Worm (Caenorhabditis elegans) whole organism, young adult: ENCODE data around the gene aipl-1.

ENCODE experiments used
- B0261.1 ChIP-seq: sonication (generic microtip); optimal IDR thresholded peaks from 2 replicates; lab custom pipeline; 2016; ENCODE audit warnings: mild to moderate bottlenecking, missing genetic modification characterization, moderate library complexity, missing compliant biosample characterization
- D2030.7 ChIP-seq: fragments of 200-800 bp; sonication (Bioruptor generic); IDR thresholded peaks from 2 replicates; pipeline ENCODE4 v1.3.6; 2022; ENCODE audit warnings: missing genetic modification reagents, missing genetic modification characterization, missing compliant biosample characterization
- F22D6.2 ChIP-seq: sonication (generic microtip); optimal IDR thresholded peaks from 2 replicates; lab custom pipeline; 2016; ENCODE audit warnings: mild to moderate bottlenecking, missing genetic modification characterization, missing compliant biosample characterization
- F37B4.10 ChIP-seq: fragments of 200-800 bp; sonication (Bioruptor generic); IDR thresholded peaks from 2 replicates; pipeline ENCODE4 v1.3.6; 2022; ENCODE audit warnings: missing genetic modification characterization, missing compliant biosample characterization
- F39B2.1 ChIP-seq: fragments of 200-800 bp; sonication (Bioruptor generic); IDR thresholded peaks from 2 replicates; pipeline ENCODE4 v1.3.6; 2022; ENCODE audit warnings: missing genetic modification reagents, missing genetic modification characterization, missing compliant biosample characterization
- F52B5.7 ChIP-seq: sonication (generic microtip); optimal IDR thresholded peaks from 2 replicates; lab custom pipeline; 2016; ENCODE audit warnings: mild to moderate bottlenecking, missing genetic modification characterization, missing compliant biosample characterization
- F55B11.4 ChIP-seq: sonication (generic microtip); optimal IDR thresholded peaks from 2 replicates; lab custom pipeline; 2016; ENCODE audit warnings: missing compliant biosample characterization, missing genetic modification characterization, borderline replicate concordance; ENCODE audit not compliant: insufficient read depth
- F57A8.1 ChIP-seq: fragments of 200-800 bp; sonication (Bioruptor generic); optimal IDR thresholded peaks from 2 replicates; lab custom pipeline; 2018; ENCODE audit warnings: mild to moderate bottlenecking, missing genetic modification characterization, moderate library complexity, missing compliant biosample characterization
- K12H6.12 ChIP-seq: fragments of 200-800 bp; sonication (Bioruptor generic); optimal IDR thresholded peaks from 2 replicates; lab custom pipeline; 2018; ENCODE audit warnings: mild to moderate bottlenecking, missing genetic modification characterization, missing compliant biosample characterization
- T26A5.8 ChIP-seq: sonication (generic microtip); optimal IDR thresholded peaks from 2 replicates; lab custom pipeline; 2016; ENCODE audit warnings: missing genetic modification characterization, missing compliant biosample characterization
- Y53F4B.3 ChIP-seq: fragments of 200-800 bp; sonication (Bioruptor generic); IDR thresholded peaks from 2 replicates; pipeline ENCODE4 v1.3.6; 2022; ENCODE audit warnings: missing genetic modification reagents, missing genetic modification characterization, missing compliant biosample characterization
- Y67H2A.10 ChIP-seq: fragments of 200-800 bp; sonication (Bioruptor generic); conservative IDR thresholded peaks from 2 replicates; pipeline ENCODE4 v1.3.6; 2022; ENCODE audit warnings: missing genetic modification reagents, missing genetic modification characterization, missing compliant biosample characterization
- ZK185.1 ChIP-seq: sonication (generic microtip); optimal IDR thresholded peaks from 2 replicates; lab custom pipeline; 2016; ENCODE audit warnings: mild to moderate bottlenecking, missing genetic modification characterization, missing compliant biosample characterization; ENCODE audit not compliant: poor library complexity, severe bottlenecking
- athp-1 ChIP-seq: sonication (generic microtip); optimal IDR thresholded peaks from 2 replicates; lab custom pipeline; 2017; ENCODE audit warnings: mild to moderate bottlenecking, missing genetic modification characterization, missing compliant biosample characterization
- attf-3 ChIP-seq: fragments of 200-800 bp; sonication (Bioruptor generic); conservative IDR thresholded peaks from 2 replicates; pipeline ENCODE4 v1.3.6; 2022; ENCODE audit warnings: missing genetic modification reagents, missing genetic modification characterization, missing compliant biosample characterization
- attf-6 ChIP-seq: fragments of 200-800 bp; sonication (Bioruptor generic); IDR thresholded peaks from 2 replicates; pipeline ENCODE4 v1.3.6; 2022; ENCODE audit warnings: missing genetic modification reagents, missing genetic modification characterization, missing compliant biosample characterization
- ccch-3 ChIP-seq: fragments of 200-800 bp; sonication (Bioruptor generic); optimal IDR thresholded peaks from 2 replicates; lab custom pipeline; 2018; ENCODE audit warnings: mild to moderate bottlenecking, missing genetic modification characterization, missing compliant biosample characterization
- cebp-2 ChIP-seq: fragments of 200-800 bp; sonication (Bioruptor generic); IDR thresholded peaks from 2 replicates; pipeline ENCODE4 v1.3.6; 2022; ENCODE audit warnings: missing genetic modification characterization, missing compliant biosample characterization
- ceh-40 ChIP-seq: fragments of 200-800 bp; sonication (Bioruptor generic); IDR thresholded peaks from 2 replicates; pipeline ENCODE4 v1.3.6; 2022; ENCODE audit warnings: missing genetic modification characterization, missing compliant biosample characterization
- ceh-91 ChIP-seq: fragments of 200-800 bp; sonication (Bioruptor generic); IDR thresholded peaks from 2 replicates; pipeline ENCODE4 v1.3.6; 2022; ENCODE audit warnings: missing genetic modification reagents, missing genetic modification characterization, missing compliant biosample characterization
- chd-7 ChIP-seq: sonication (generic microtip); optimal IDR thresholded peaks from 2 replicates; lab custom pipeline; 2016; ENCODE audit warnings: mild to moderate bottlenecking, missing genetic modification characterization, moderate library complexity, missing compliant biosample characterization
- dpl-1 ChIP-seq: fragments of 150-350 bp; optimal IDR thresholded peaks from 2 replicates; lab custom pipeline; 2014; ENCODE audit warnings: missing biosample characterization, missing genetic modification reagents, missing genetic modification characterization
- egl-18 ChIP-seq: fragments of 200-800 bp; sonication (Bioruptor generic); IDR thresholded peaks from 2 replicates; pipeline ENCODE4 v1.3.6; 2022; ENCODE audit warnings: missing genetic modification reagents, missing genetic modification characterization, missing compliant biosample characterization
- egrh-3 ChIP-seq: fragments of 200-800 bp; sonication (Bioruptor generic); IDR thresholded peaks from 2 replicates; pipeline ENCODE4 v1.3.6; 2022; ENCODE audit warnings: missing genetic modification reagents, missing genetic modification characterization, missing compliant biosample characterization
- gei-17 ChIP-seq: fragments of 200-800 bp; sonication (Bioruptor generic); optimal IDR thresholded peaks from 2 replicates; lab custom pipeline; 2018; ENCODE audit warnings: mild to moderate bottlenecking, missing genetic modification characterization, missing compliant biosample characterization
- him-1 ChIP-seq: sonication (generic microtip); optimal IDR thresholded peaks from 2 replicates; lab custom pipeline; 2016; ENCODE audit warnings: missing genotype, missing genetic modification reagents, missing genetic modification characterization, missing compliant biosample characterization
- hlh-26 ChIP-seq: fragments of 200-800 bp; sonication (Bioruptor generic); conservative IDR thresholded peaks from 2 replicates; pipeline ENCODE4 v1.3.6; 2022; ENCODE audit warnings: missing genetic modification reagents, missing genetic modification characterization, missing compliant biosample characterization
- hmg-20 ChIP-seq: fragments of 200-800 bp; sonication (Bioruptor generic); IDR thresholded peaks from 2 replicates; pipeline ENCODE4 v1.3.6; 2022; ENCODE audit warnings: missing genetic modification reagents, missing genetic modification characterization, missing compliant biosample characterization
- lag-1 ChIP-seq: fragments of 200-800 bp; sonication (Bioruptor generic); IDR thresholded peaks from 2 replicates; pipeline ENCODE4 v1.3.6; 2022; ENCODE audit warnings: missing genetic modification reagents, missing genetic modification characterization, missing compliant biosample characterization
- lin-40 ChIP-seq: sonication (generic microtip); optimal IDR thresholded peaks from 2 replicates; lab custom pipeline; 2016; ENCODE audit warnings: missing genetic modification characterization, mild to moderate bottlenecking, missing compliant biosample characterization, missing genotype, missing genetic modification reagents
- lin-54 ChIP-seq: fragments of 200-800 bp; sonication (Bioruptor generic); optimal IDR thresholded peaks from 2 replicates; lab custom pipeline; 2018; ENCODE audit warnings: mild to moderate bottlenecking, missing genetic modification characterization, missing compliant biosample characterization
- madf-6 ChIP-seq: fragments of 200-800 bp; sonication (Bioruptor generic); IDR thresholded peaks from 2 replicates; pipeline ENCODE4 v1.3.6; 2022; ENCODE audit warnings: missing genetic modification reagents, missing genetic modification characterization, missing compliant biosample characterization
- mel-28 ChIP-seq: sonication (generic microtip); optimal IDR thresholded peaks from 2 replicates; lab custom pipeline; 2016; ENCODE audit warnings: borderline replicate concordance, mild to moderate bottlenecking, missing genetic modification characterization, missing compliant biosample characterization
- nfya-1 ChIP-seq: sonication (generic microtip); optimal IDR thresholded peaks from 2 replicates; lab custom pipeline; 2017; ENCODE audit warnings: antibody characterized with exemption, missing compliant biosample characterization, missing genetic modification characterization, borderline replicate concordance; ENCODE audit not compliant: insufficient read depth
- nhr-179 ChIP-seq: sonication (generic microtip); optimal IDR thresholded peaks from 2 replicates; lab custom pipeline; 2016; ENCODE audit warnings: mild to moderate bottlenecking, missing genetic modification characterization, missing compliant biosample characterization
- nhr-27 ChIP-seq: fragments of 200-800 bp; sonication (Bioruptor generic); optimal IDR thresholded peaks from 2 replicates; lab custom pipeline; 2018; ENCODE audit warnings: mild to moderate bottlenecking, missing genetic modification characterization, moderate library complexity, missing compliant biosample characterization
- sdz-38 ChIP-seq: sonication (generic microtip); optimal IDR thresholded peaks from 2 replicates; lab custom pipeline; 2016; ENCODE audit warnings: missing genotype, missing genetic modification characterization, missing compliant biosample characterization
- snpc-4 ChIP-seq, 5 experiments: fragments of 150-350 bp in 1 of 5; sonication (generic microtip) in 4 of 5; optimal IDR thresholded peaks; 2 replicates each; lab custom pipeline; 2014 to 2018; ENCODE audit warnings: missing genetic modification characterization in 5 of 5, missing biosample characterization in 3 of 5, antibody characterized with exemption in 2 of 5, mild to moderate bottlenecking in 2 of 5, missing compliant biosample characterization in 2 of 5, missing genotype in 2 of 5, moderate library complexity in 2 of 5, missing genetic modification reagents in 1 of 5
- sptf-2 ChIP-seq: fragments of 200-800 bp; sonication (Bioruptor generic); optimal IDR thresholded peaks from 2 replicates; lab custom pipeline; 2018; ENCODE audit warnings: mild to moderate bottlenecking, missing genetic modification characterization, missing compliant biosample characterization
- tbx-9 ChIP-seq: sonication (generic microtip); optimal IDR thresholded peaks from 2 replicates; lab custom pipeline; 2016; ENCODE audit warnings: borderline replicate concordance, missing genetic modification characterization, inconsistent platforms, missing compliant biosample characterization
- tlf-1 ChIP-seq: fragments of 200-800 bp; sonication (Bioruptor generic); optimal IDR thresholded peaks from 2 replicates; lab custom pipeline; 2018; ENCODE audit warnings: mild to moderate bottlenecking, missing genetic modification characterization, missing compliant biosample characterization
- unc-62 ChIP-seq: fragments of 150-350 bp; optimal IDR thresholded peaks from 2 replicates; lab custom pipeline; 2014; ENCODE audit warnings: missing biosample characterization, missing genetic modification reagents, missing genetic modification characterization
- ztf-22 ChIP-seq: fragments of 200-800 bp; sonication (Bioruptor generic); optimal IDR thresholded peaks from 2 replicates; lab custom pipeline; 2018; ENCODE audit warnings: mild to moderate bottlenecking, missing genetic modification characterization, moderate library complexity, missing compliant biosample characterization
- ztf-28 ChIP-seq: fragments of 200-800 bp; sonication (Bioruptor generic); IDR thresholded peaks from 2 replicates; pipeline ENCODE4 v1.3.6; 2022; ENCODE audit warnings: missing genetic modification reagents, missing genetic modification characterization, missing compliant biosample characterization

aipl-1 gene

ce11 chrV:15179757-15180156 is 43.2 kb upstream of the aipl-1 start, which contains the start of gene T09F5.10:
Gene T09F5.10 (plus strand): TSS chrV:15180057.
- TF ChIP-seq F39B2.1 (GFP tag; lab: Robert Waterston, UW) (no peak), ztf-28 (GFP tag; lab: Robert Waterston, UW) (no peak), ZK185.1 (tag; lab: Kevin White, UChicago) (no peak), tlf-1 (GFP tag; lab: Kevin White, UChicago) (no peak), him-1 (no peak), unc-62 (GFP tag; lab: Kevin White, UChicago) (no peak), ceh-91 (GFP tag; lab: Robert Waterston, UW) (no peak), egl-18 (GFP tag; lab: Robert Waterston, UW) (no peak), F57A8.1 (GFP tag; lab: Kevin White, UChicago) (no peak), F37B4.10 (no peak), sdz-38 (no peak), ztf-22 (GFP tag; lab: Kevin White, UChicago) (no peak), athp-1 (tag; lab: Kevin White, UChicago) (no peak), F22D6.2 (tag; lab: Kevin White, UChicago) (no peak), D2030.7 (GFP tag; lab: Robert Waterston, UW) (no peak), nfya-1 (tag; lab: Kevin White, UChicago) (no peak), sptf-2 (GFP tag; lab: Kevin White, UChicago) (no peak), snpc-4 (GFP tag; optimal IDR thresholded peaks at IDR 0.05; lab: Kevin White, UChicago) (no peak), snpc-4 (tag; optimal IDR thresholded peaks at IDR 0.05; lab: Kevin White, UChicago) (no peak), F52B5.7 (tag; lab: Kevin White, UChicago) (no peak), madf-6 (GFP tag; lab: Robert Waterston, UW) (no peak)

- no peak for TF ChIP-seq gei-17 (GFP tag; lab: Kevin White, UChicago)
- no peak for TF ChIP-seq hlh-26 (GFP tag; lab: Robert Waterston, UW)
- no peak for TF ChIP-seq lin-40 (tag; lab: Kevin White, UChicago)
- no peak for TF ChIP-seq lag-1 (GFP tag; lab: Robert Waterston, UW)
- no peak for TF ChIP-seq ztf-22 (GFP tag; lab: Kevin White, UChicago)
- TF ChIP-seq hmg-20 (GFP tag; lab: Robert Waterston, UW), result no peak
- TF ChIP-seq ccch-3 (GFP tag; lab: Kevin White, UChicago), result no peak
- no peak for TF ChIP-seq K12H6.12
- no peak for TF ChIP-seq ceh-91 (GFP tag; lab: Robert Waterston, UW)
- TF ChIP-seq unc-62 (GFP tag; lab: Kevin White, UChicago), result no peak
- no peak for TF ChIP-seq nhr-179 (tag; lab: Kevin White, UChicago)
- no peak for TF ChIP-seq ztf-28 (GFP tag; lab: Robert Waterston, UW)
- no peak for TF ChIP-seq dpl-1 (GFP tag; lab: Kevin White, UChicago)
- TF ChIP-seq cebp-2 (GFP tag; lab: Robert Waterston, UW), result no peak
- no peak for TF ChIP-seq egrh-3 (GFP tag; lab: Robert Waterston, UW)
- TF ChIP-seq nhr-27 (tag; lab: Kevin White, UChicago), result no peak
- TF ChIP-seq F22D6.2 (tag; lab: Kevin White, UChicago), result no peak
- no peak for TF ChIP-seq chd-7 (tag; lab: Kevin White, UChicago)
These were observed 38.9 kb upstream of the aipl-1 start, which contains the start of gene clec-47 for ce11 chrV:15175459-15175858. Gene clec-47 (plus strand): TSS chrV:15175759.

ce11 chrV:15162697-15163096 is 26.1 kb upstream of the aipl-1 start, which contains the start of gene srz-11:
Gene srz-11 (plus strand): TSS chrV:15163082.
- no peak for TF ChIP-seq Y53F4B.3 (GFP tag; lab: Robert Waterston, UW)
- no peak for TF ChIP-seq T26A5.8
- no peak for TF ChIP-seq ceh-40 (GFP tag; lab: Robert Waterston, UW)
- no peak for TF ChIP-seq attf-6 (GFP tag; lab: Robert Waterston, UW)
- no peak for TF ChIP-seq K12H6.12
- TF ChIP-seq tbx-9 (tag; lab: Kevin White, UChicago), result no peak
- no peak for TF ChIP-seq lag-1 (GFP tag; lab: Robert Waterston, UW)
- TF ChIP-seq egrh-3 (GFP tag; lab: Robert Waterston, UW), result no peak
- TF ChIP-seq B0261.1 (tag; lab: Kevin White, UChicago), result no peak
- no peak for TF ChIP-seq Y67H2A.10
- no peak for TF ChIP-seq F55B11.4
- no peak for TF ChIP-seq attf-3 (GFP tag; lab: Robert Waterston, UW)
- no peak for TF ChIP-seq lin-54
- no peak for TF ChIP-seq sptf-2 (GFP tag; lab: Kevin White, UChicago)
- no peak for TF ChIP-seq mel-28
